Fruit fly (Drosophila melanogaster): ENCODE results near the gene CG1958.

DNA sequence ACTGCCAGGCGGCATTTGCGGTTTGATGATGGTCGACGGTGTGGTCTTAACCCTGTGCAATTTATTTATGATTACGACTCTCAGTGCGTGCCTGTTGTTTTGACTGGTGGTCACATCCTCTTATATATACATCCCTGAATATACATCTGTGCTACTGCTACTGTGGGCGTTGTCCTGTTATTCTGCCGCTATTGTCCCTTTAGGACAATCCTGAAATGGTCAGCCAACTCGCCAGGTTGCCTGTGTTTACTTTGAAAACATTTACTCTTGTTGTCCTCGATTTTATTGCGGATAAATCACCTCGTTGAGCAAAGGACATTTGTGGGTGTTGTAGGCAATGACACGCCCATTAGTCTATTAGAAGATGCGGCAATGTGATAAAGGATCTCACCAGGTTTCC, 45.6 kb upstream of the CG1958 start:
- TF ChIP-seq CG6854 (GFP tag; optimal IDR thresholded peaks at IDR 0.05) (no peak), CG34406 (GFP tag; optimal IDR thresholded peaks at IDR 0.05) (no peak), esn (GFP tag; optimal IDR thresholded peaks at IDR 0.05) (no peak), ss (GFP tag; optimal IDR thresholded peaks at IDR 0.05) (no peak), fkh (GFP tag; optimal IDR thresholded peaks at IDR 0.05) (no peak), Eip93F (GFP tag; optimal IDR thresholded peaks at IDR 0.05) (no peak), CG6276 (GFP tag; optimal IDR thresholded peaks at IDR 0.05) (no peak), CG11902 (GFP tag; optimal IDR thresholded peaks at IDR 0.05) (no peak)

Measured in whole organism, prepupa.